Worm (Caenorhabditis elegans) whole organism, early embryonic: Measurements from ENCODE around the gene H39E23.3.
A peak's percentile ranks its signal among the peaks of the same experiment; 100 is the strongest.

Source experiments
- B0310.2 ChIP-seq: sonication (generic microtip); optimal IDR thresholded peaks from 2 replicates; lab custom pipeline; 2016; ENCODE audit warnings: mild to moderate bottlenecking, missing genetic modification characterization, missing compliant biosample characterization
- F13C5.2 ChIP-seq: sonication (generic microtip); optimal IDR thresholded peaks from 2 replicates; lab custom pipeline; 2017; ENCODE audit warnings: mild to moderate bottlenecking, missing genetic modification characterization, inconsistent platforms, missing compliant biosample characterization
- aly-1 ChIP-seq: sonication (generic microtip); optimal IDR thresholded peaks from 2 replicates; lab custom pipeline; 2016; ENCODE audit warnings: missing genetic modification characterization, missing compliant biosample characterization
- ama-1 ChIP-seq: fragments of 150-350 bp; optimal IDR thresholded peaks from 2 replicates; lab custom pipeline; 2014
- ceh-13 ChIP-seq: fragments of 200-800 bp; sonication (Bioruptor generic); optimal IDR thresholded peaks from 2 replicates; lab custom pipeline; 2018; ENCODE audit warnings: mild to moderate bottlenecking, missing genetic modification characterization, missing compliant biosample characterization
- ceh-36 ChIP-seq: sonication (generic microtip); optimal IDR thresholded peaks from 2 replicates; lab custom pipeline; 2016; ENCODE audit warnings: missing genetic modification characterization, inconsistent platforms, missing compliant biosample characterization
- ets-7 ChIP-seq: sonication (generic microtip); optimal IDR thresholded peaks from 2 replicates; lab custom pipeline; 2016; ENCODE audit warnings: missing genotype, missing genetic modification characterization, missing compliant biosample characterization
- flt-1 ChIP-seq: fragments of 200-800 bp; sonication (Bioruptor generic); IDR thresholded peaks from 2 replicates; pipeline ENCODE4 v1.3.6; 2022; ENCODE audit warnings: missing genetic modification characterization, missing compliant biosample characterization
- hmbx-1 ChIP-seq: sonication (generic microtip); optimal IDR thresholded peaks from 2 replicates; lab custom pipeline; 2016; ENCODE audit warnings: mild to moderate bottlenecking, missing genetic modification characterization, missing compliant biosample characterization
- hmg-4 ChIP-seq: fragments of 200-800 bp; sonication (Bioruptor generic); optimal IDR thresholded peaks from 2 replicates; lab custom pipeline; 2018; ENCODE audit warnings: mild to moderate bottlenecking, missing genetic modification characterization, missing compliant biosample characterization
- hnd-1 ChIP-seq: sonication (generic microtip); optimal IDR thresholded peaks from 2 replicates; lab custom pipeline; 2016; ENCODE audit warnings: missing genetic modification characterization, missing compliant biosample characterization
- pes-1 ChIP-seq: fragments of 200-800 bp; sonication (Bioruptor generic); IDR thresholded peaks from 2 replicates; pipeline ENCODE4 v1.3.6; 2022; ENCODE audit warnings: missing genetic modification reagents, missing genetic modification characterization, missing compliant biosample characterization
- scrt-1 ChIP-seq: fragments of 200-800 bp; sonication (Bioruptor generic); IDR thresholded peaks from 2 replicates; pipeline ENCODE4 v1.3.6; 2022; ENCODE audit warnings: missing genetic modification characterization, missing compliant biosample characterization
- sea-1 ChIP-seq: fragments of 200-800 bp; sonication (Bioruptor generic); conservative IDR thresholded peaks from 2 replicates; pipeline ENCODE4 v1.3.6; 2022; ENCODE audit warnings: missing genetic modification characterization, missing compliant biosample characterization
- tbx-11 ChIP-seq: fragments of 200-800 bp; sonication (Bioruptor generic); IDR thresholded peaks from 2 replicates; pipeline ENCODE4 v1.3.6; 2022; ENCODE audit warnings: missing genetic modification characterization, missing compliant biosample characterization
- tbx-37 ChIP-seq: fragments of 200-800 bp; sonication (Bioruptor generic); conservative IDR thresholded peaks from 2 replicates; pipeline ENCODE4 v1.3.6; 2022; ENCODE audit warnings: missing genetic modification reagents, missing genetic modification characterization, missing compliant biosample characterization
- tra-4 ChIP-seq: sonication (generic microtip); optimal IDR thresholded peaks from 2 replicates; lab custom pipeline; 2017; ENCODE audit warnings: missing genetic modification characterization, missing compliant biosample characterization

The H39E23.3 gene

DNA sequence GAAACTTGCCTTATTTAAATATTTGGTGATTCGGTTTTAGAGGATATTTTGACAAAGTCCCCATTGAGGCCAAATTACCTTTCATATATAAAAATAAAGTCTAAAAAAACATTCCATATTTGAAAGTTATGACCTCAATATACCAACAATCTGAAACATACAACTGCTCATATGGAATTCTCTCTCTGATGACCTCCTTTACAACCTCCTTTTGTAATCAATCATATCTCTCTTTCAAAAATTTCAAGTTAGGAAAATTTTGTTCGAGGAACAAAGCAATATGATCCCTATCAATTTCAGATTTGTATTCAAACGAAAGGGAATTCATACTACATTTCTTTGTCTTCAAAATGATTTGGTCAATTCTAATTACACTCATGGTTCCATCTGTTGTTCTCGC, 28.1 kb upstream of the H39E23.3 start, which contains the start of gene D1086.6:
Gene D1086.6 (plus strand): TSS at position 301 of the 400 bp plus-strand sequence.
- no peak for TF ChIP-seq pes-1 (GFP tag; lab: Robert Waterston, UW)
- no peak for TF ChIP-seq flt-1 (GFP tag; lab: Robert Waterston, UW)
- no peak for TF ChIP-seq tra-4 (tag; lab: Kevin White, UChicago)
- TF ChIP-seq tbx-37 (GFP tag; lab: Robert Waterston, UW), result no peak
- TF ChIP-seq ets-7, result no peak
- no peak for TF ChIP-seq ceh-36
- TF ChIP-seq ama-1, result no peak
- TF ChIP-seq hnd-1, result no peak
- no peak for TF ChIP-seq scrt-1
- no peak for TF ChIP-seq tbx-11 (GFP tag; lab: Robert Waterston, UW)
- TF ChIP-seq aly-1 (tag; lab: Kevin White, UChicago), result no peak
- no peak for TF ChIP-seq hmg-4
- no peak for TF ChIP-seq hmbx-1
- no peak for TF ChIP-seq ceh-13 (GFP tag; lab: Kevin White, UChicago)

DNA sequence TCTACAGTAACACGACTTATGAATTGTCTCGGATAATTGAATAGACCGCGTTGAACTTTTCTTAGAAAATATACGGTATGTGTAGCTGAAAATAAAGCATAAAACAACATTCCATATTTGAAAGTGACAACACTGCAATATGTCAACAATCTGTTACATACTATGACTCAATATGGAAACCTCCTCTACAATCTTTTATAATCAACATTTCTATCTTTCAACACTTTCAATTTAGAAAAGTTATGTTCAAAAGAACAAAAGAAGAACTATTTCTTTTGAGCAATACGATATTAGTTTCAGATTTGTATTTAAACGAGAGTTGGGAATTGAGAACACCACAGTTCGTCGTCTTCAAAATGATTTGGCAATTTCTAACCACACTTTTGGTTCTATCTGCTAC, 25.2 kb upstream of the H39E23.3 start, which contains the start of gene D1086.10:
Gene D1086.10 (plus strand): TSS at position 301 of the 400 bp plus-strand sequence.
- no peak for TF ChIP-seq hnd-1
- TF ChIP-seq tra-4 (tag; lab: Kevin White, UChicago), result no peak
- no peak for TF ChIP-seq ceh-36
- no peak for TF ChIP-seq hmg-4
- TF ChIP-seq ama-1, result no peak
- TF ChIP-seq hmbx-1, result no peak
- no peak for TF ChIP-seq B0310.2 (tag; lab: Kevin White, UChicago)
- TF ChIP-seq F13C5.2 (tag; lab: Kevin White, UChicago), result no peak
- TF ChIP-seq ets-7, result no peak
- no peak for TF ChIP-seq pes-1 (GFP tag; lab: Robert Waterston, UW)
- TF ChIP-seq tbx-11 (GFP tag; lab: Robert Waterston, UW), result no peak
- no peak for TF ChIP-seq sea-1
- TF ChIP-seq scrt-1, result no peak
- TF ChIP-seq flt-1 (GFP tag; lab: Robert Waterston, UW), result no peak
- no peak for TF ChIP-seq aly-1 (tag; lab: Kevin White, UChicago)

DNA sequence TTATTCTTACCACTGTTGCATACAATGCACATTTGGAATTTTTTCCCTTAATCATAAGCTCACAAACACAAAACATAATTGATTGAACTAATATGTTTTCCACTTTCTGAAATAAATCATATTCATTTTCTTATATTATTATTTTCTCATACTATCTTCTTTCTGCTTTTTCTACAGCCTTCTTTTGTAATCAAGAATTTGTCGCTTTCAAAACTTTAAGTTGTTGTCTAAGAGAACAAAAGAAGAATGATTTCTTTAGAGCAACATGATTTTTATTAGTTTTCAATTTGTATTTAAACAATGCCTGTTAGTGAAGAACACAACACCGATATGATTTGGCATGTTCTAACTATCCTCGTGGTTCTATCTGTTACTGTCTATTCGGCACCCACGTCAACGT, 23.6 kb upstream of the H39E23.3 start, which contains the start of gene D1086.7:
Gene D1086.7 (plus strand): TSS at position 301 of the 400 bp plus-strand sequence.
- no peak for TF ChIP-seq sea-1
- no peak for TF ChIP-seq ceh-36
- no peak for TF ChIP-seq flt-1 (GFP tag; lab: Robert Waterston, UW)
- no peak for TF ChIP-seq hmbx-1
- TF ChIP-seq aly-1 (tag; lab: Kevin White, UChicago), result no peak
- TF ChIP-seq hmg-4, result no peak
- TF ChIP-seq F13C5.2 (tag; lab: Kevin White, UChicago), result no peak
- no peak for TF ChIP-seq B0310.2 (tag; lab: Kevin White, UChicago)
- TF ChIP-seq tbx-37 (GFP tag; lab: Robert Waterston, UW), result no peak
- no peak for TF ChIP-seq ets-7
- TF ChIP-seq ceh-13 (GFP tag; lab: Kevin White, UChicago), result no peak
- TF ChIP-seq tra-4 (tag; lab: Kevin White, UChicago), result no peak
- TF ChIP-seq scrt-1, result no peak
- no peak for TF ChIP-seq tbx-11 (GFP tag; lab: Robert Waterston, UW)
- no peak for TF ChIP-seq pes-1 (GFP tag; lab: Robert Waterston, UW)
- no peak for TF ChIP-seq ama-1
- TF ChIP-seq hnd-1, result no peak

DNA sequence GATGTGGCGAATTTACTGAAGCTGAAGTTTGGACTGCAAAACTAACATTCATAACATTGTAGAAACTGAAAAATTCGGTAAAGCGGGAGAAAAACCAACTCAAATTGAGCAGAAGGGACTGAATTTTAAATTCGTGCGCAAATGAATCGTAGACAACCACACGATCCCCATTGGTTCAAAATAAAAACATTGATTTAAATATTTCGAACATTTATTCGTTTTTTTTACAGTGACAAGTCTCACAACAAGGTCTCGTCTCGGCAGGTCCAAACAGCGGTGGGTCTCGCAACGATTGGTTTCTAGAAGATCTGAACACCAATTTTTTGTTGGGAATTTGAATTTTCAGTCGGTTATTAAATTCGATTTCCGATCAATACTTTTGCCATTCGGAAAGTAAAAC, 22.0 kb upstream of the H39E23.3 start, which contains the start of gene D1086.18:
Gene D1086.18 (plus strand): TSS at position 301 of the 400 bp plus-strand sequence.
- no peak for TF ChIP-seq sea-1
- no peak for TF ChIP-seq aly-1 (tag; lab: Kevin White, UChicago)
- TF ChIP-seq scrt-1, result no peak
- no peak for TF ChIP-seq ceh-13 (GFP tag; lab: Kevin White, UChicago)
- no peak for TF ChIP-seq ama-1
- TF ChIP-seq F13C5.2 (tag; lab: Kevin White, UChicago), result no peak
- no peak for TF ChIP-seq hnd-1
- no peak for TF ChIP-seq B0310.2 (tag; lab: Kevin White, UChicago)
- TF ChIP-seq flt-1 (GFP tag; lab: Robert Waterston, UW), result no peak
- TF ChIP-seq hmbx-1, result no peak

DNA sequence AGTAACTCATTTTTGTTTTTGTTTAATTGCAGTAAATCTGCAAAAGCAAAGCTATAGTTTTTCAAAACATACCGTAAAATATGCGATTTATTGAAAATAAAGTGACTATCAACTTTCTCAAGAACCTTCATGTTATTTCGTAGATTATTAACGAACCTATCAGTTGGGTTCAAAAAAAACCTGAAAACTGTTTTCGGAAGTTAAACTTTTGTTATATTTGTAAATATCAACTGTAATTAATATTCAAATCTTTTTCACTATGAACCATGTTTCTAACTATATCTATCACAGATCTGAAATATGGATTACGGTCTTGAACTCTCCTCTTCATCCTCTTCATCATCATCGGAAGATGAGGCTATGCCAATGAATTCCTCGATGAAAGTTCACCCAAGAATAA, 19.6 kb upstream of the H39E23.3 start, which contains the start of gene D1086.19:
Gene D1086.19 (plus strand): TSS at position 301 of the 400 bp plus-strand sequence.
- TF ChIP-seq hmbx-1 (no peak), sea-1 (no peak), flt-1 (GFP tag; lab: Robert Waterston, UW) (no peak), hmg-4 (no peak), F13C5.2 (tag; lab: Kevin White, UChicago) (no peak), tbx-37 (GFP tag; lab: Robert Waterston, UW) (no peak), pes-1 (GFP tag; lab: Robert Waterston, UW) (no peak), ets-7 (no peak), ceh-36 (no peak), scrt-1 (no peak), hnd-1 (no peak), B0310.2 (tag; lab: Kevin White, UChicago) (no peak)

DNA sequence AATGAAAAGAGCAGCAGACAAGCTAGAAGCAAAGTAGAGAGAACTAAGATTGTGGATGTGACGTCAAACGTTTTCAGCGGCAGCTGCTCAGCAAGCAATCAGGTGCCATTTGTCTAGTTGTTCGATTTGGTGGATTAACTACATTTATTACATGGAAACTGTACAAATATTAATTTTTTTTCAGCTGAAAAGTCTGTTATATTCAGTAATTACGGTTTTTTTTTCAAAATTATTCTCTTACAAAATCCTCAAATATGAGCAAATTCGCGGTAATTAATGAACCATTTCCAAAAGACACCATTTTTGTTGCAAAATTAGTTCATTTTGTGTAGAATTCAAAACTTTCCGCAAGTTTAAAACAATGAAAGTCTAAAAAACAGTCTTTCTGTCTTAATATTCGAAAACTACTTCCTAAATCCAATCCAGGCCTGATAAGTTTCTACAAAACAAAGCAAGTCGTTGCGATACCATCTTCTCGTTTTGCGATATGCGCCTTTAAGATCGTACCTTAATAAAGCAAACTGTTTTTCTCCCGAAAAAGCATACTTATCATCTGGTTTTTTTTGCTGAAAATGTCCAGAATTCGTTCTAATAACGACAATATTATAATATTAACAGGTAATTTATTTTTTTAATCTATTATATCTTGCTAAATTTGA, 17.2 kb upstream of the H39E23.3 start, which contains the start of the genes D1086.5 and him-5:
Gene D1086.5 (minus strand): TSS at position 51 of the 659 bp plus-strand sequence.
Gene him-5 (plus strand): TSS at position 118 of the 659 bp plus-strand sequence.
- TF ChIP-seq aly-1 (tag; lab: Kevin White, UChicago) (no peak), ceh-36 (no peak)

DNA sequence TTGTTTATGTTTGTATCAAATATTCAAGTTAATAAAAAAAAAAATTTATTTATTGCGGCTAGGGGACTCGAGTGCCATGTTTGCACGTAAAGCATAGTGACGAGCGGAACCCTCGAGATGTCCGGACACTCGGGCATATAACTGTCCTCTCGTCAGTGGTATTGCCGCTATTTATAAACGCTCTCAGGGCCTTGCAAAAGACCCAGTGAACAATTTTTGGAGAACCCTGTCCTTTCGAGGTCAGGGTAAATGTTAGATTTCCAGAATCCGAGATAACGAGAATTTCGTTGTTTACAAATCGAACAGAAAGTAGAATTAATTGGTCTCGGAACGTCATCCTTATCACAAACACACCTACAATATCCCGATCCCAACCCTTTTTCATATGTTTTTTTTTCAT, 15.2 kb upstream of the H39E23.3 start, which contains the start of gene D1086.3:
Gene D1086.3 (plus strand): TSS at position 390 of the 400 bp plus-strand sequence.
- TF ChIP-seq F13C5.2 (tag; lab: Kevin White, UChicago) (peak; percentile 1), aly-1 (tag; lab: Kevin White, UChicago) (no peak)

DNA sequence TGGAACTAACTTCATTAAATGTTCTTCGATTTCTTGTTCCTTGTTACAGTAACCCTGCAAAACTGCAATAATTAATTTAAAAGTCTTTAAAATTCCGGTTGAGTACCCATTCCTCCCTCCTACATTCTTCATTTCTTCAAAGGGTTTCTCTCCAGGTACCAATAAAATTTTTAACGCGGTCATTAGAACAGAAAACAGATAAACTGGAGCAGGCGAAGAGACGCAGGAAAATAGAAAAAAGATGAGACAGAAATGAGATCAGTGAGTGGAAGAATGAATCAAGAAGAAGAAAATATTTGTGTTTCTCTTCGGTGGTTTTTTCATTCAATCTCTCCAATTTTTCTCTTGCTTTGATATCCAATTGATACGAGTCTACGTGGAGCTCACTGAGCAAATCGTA, 13.8 kb upstream of the H39E23.3 start, which contains the start of gene D1086.8:
Gene D1086.8 (plus strand): TSS at position 301 of the 400 bp plus-strand sequence.
- no peak for TF ChIP-seq flt-1 (GFP tag; lab: Robert Waterston, UW)
- TF ChIP-seq B0310.2 (tag; lab: Kevin White, UChicago), result no peak
- no peak for TF ChIP-seq pes-1 (GFP tag; lab: Robert Waterston, UW)
- no peak for TF ChIP-seq hmg-4
- TF ChIP-seq ets-7, result no peak
- no peak for TF ChIP-seq ceh-36
- no peak for TF ChIP-seq hmbx-1
- no peak for TF ChIP-seq aly-1 (tag; lab: Kevin White, UChicago)
- TF ChIP-seq tbx-11 (GFP tag; lab: Robert Waterston, UW), result no peak
- TF ChIP-seq hnd-1, result no peak
- no peak for TF ChIP-seq ceh-13 (GFP tag; lab: Kevin White, UChicago)
